Worm (Caenorhabditis elegans) whole organism, L4 larva: ENCODE results near the gene Y76B12C.8.

Experiments used
- Y5F2A.4 ChIP-seq: fragments of 200-800 bp; sonication (Bioruptor generic); optimal IDR thresholded peaks from 2 replicates; lab custom pipeline; 2018; ENCODE audit warnings: mild to moderate bottlenecking, missing genetic modification characterization, missing compliant biosample characterization
- Y75B8A.6 ChIP-seq: fragments of 200-800 bp; sonication (Bioruptor generic); IDR thresholded peaks from 2 replicates; pipeline ENCODE4 v1.3.6; 2022; ENCODE audit warnings: missing genetic modification reagents, missing genetic modification characterization, missing compliant biosample characterization
- aha-1 ChIP-seq: fragments of 150-350 bp; peaks from one replicate; lab custom pipeline; 2014; ENCODE audit warnings: missing biosample characterization, missing genetic modification characterization
- ceh-32 ChIP-seq: sonication (generic microtip); optimal IDR thresholded peaks from 2 replicates; lab custom pipeline; 2016; ENCODE audit warnings: mild to moderate bottlenecking, missing genetic modification characterization, missing compliant biosample characterization; ENCODE audit not compliant: poor library complexity
- ceh-62 ChIP-seq: sonication (generic microtip); optimal IDR thresholded peaks from 2 replicates; lab custom pipeline; 2017; ENCODE audit warnings: missing biosample characterization, missing genetic modification characterization
- ces-1 ChIP-seq: fragments of 150-350 bp; sonication (generic microtip); optimal IDR thresholded peaks from 4 replicates; lab custom pipeline; 2014; ENCODE audit warnings: missing biosample characterization, missing genetic modification reagents, missing genetic modification characterization
- daf-16 ChIP-seq, 3 experiments: sonication (generic microtip); optimal IDR thresholded peaks; 2 replicates each; lab custom pipeline; 2016 to 2017; ENCODE audit warnings: missing genetic modification characterization in 3 of 3, missing genetic modification reagents in 3 of 3, mild to moderate bottlenecking in 2 of 3, missing compliant biosample characterization in 2 of 3, missing biosample characterization in 1 of 3, moderate library complexity in 1 of 3
- dmd-8 ChIP-seq: fragments of 200-800 bp; sonication (Bioruptor generic); IDR thresholded peaks from 2 replicates; pipeline ENCODE4 v1.3.6; 2022; ENCODE audit warnings: missing genetic modification characterization, missing compliant biosample characterization
- dpl-1 ChIP-seq: fragments of 150-350 bp; optimal IDR thresholded peaks from 2 replicates; lab custom pipeline; 2014; ENCODE audit warnings: missing biosample characterization, missing genetic modification reagents, missing genetic modification characterization
- duxl-1 ChIP-seq: sonication (generic microtip); optimal IDR thresholded peaks from 2 replicates; lab custom pipeline; 2016; ENCODE audit warnings: mild to moderate bottlenecking, missing genetic modification characterization, moderate library complexity, missing compliant biosample characterization; ENCODE audit not compliant: poor library complexity
- dve-1 ChIP-seq: sonication (generic microtip); optimal IDR thresholded peaks from 2 replicates; lab custom pipeline; 2017; ENCODE audit warnings: antibody characterized with exemption, mild to moderate bottlenecking, missing genetic modification characterization, missing compliant biosample characterization; ENCODE audit not compliant: insufficient read depth
- fkh-10 ChIP-seq: fragments of 150-350 bp; optimal IDR thresholded peaks from 2 replicates; lab custom pipeline; 2014; ENCODE audit warnings: missing biosample characterization, missing genetic modification reagents, missing genetic modification characterization
- hlh-11 ChIP-seq: fragments of 200-800 bp; sonication (Bioruptor generic); optimal IDR thresholded peaks from 2 replicates; lab custom pipeline; 2018; ENCODE audit warnings: mild to moderate bottlenecking, missing genetic modification characterization, missing compliant biosample characterization
- hmg-1.1 ChIP-seq: fragments of 200-800 bp; sonication (Bioruptor generic); IDR thresholded peaks from 2 replicates; pipeline ENCODE4 v1.3.6; 2022; ENCODE audit warnings: missing genetic modification reagents, missing genetic modification characterization, missing compliant biosample characterization
- lin-13 ChIP-seq: fragments of 150-350 bp; optimal IDR thresholded peaks from 2 replicates; lab custom pipeline; 2014; ENCODE audit warnings: missing biosample characterization, missing genetic modification reagents, missing genetic modification characterization
- lin-38 ChIP-seq: fragments of 200-800 bp; sonication (Bioruptor generic); IDR thresholded peaks from 2 replicates; pipeline ENCODE4 v1.3.6; 2022; ENCODE audit warnings: missing genetic modification reagents, missing genetic modification characterization, missing compliant biosample characterization
- lir-3 ChIP-seq: sonication (generic microtip); optimal IDR thresholded peaks from 2 replicates; lab custom pipeline; 2016; ENCODE audit warnings: mild to moderate bottlenecking, missing genetic modification characterization, missing compliant biosample characterization
- lsy-2 ChIP-seq, 2 experiments: fragments of 150-350 bp in 1 of 2; sonication (generic microtip) in 1 of 2; optimal IDR thresholded peaks; 2 replicates each; lab custom pipeline; 2014 to 2017; ENCODE audit warnings: missing biosample characterization in 2 of 2, missing genetic modification characterization in 2 of 2
- mdl-1 ChIP-seq, 2 experiments: fragments of 150-350 bp in 1 of 2; sonication (generic microtip) in 1 of 2; optimal IDR thresholded peaks; 2 replicates each; lab custom pipeline; 2014 to 2017; ENCODE audit warnings: missing biosample characterization in 2 of 2, missing genetic modification characterization in 2 of 2
- mep-1 ChIP-seq: fragments of 150-350 bp; sonication (generic microtip); optimal IDR thresholded peaks from 3 replicates; lab custom pipeline; 2014; ENCODE audit warnings: missing biosample characterization, missing genetic modification characterization
- mes-2 ChIP-seq: sonication (generic microtip); optimal IDR thresholded peaks from 2 replicates; lab custom pipeline; 2016; ENCODE audit warnings: missing genotype, mild to moderate bottlenecking, missing genetic modification characterization, missing compliant biosample characterization; ENCODE audit not compliant: poor library complexity, severe bottlenecking
- nhr-102 ChIP-seq: sonication (generic microtip); optimal IDR thresholded peaks from 2 replicates; lab custom pipeline; 2016; ENCODE audit warnings: mild to moderate bottlenecking, missing genetic modification characterization, moderate library complexity, missing compliant biosample characterization
- nhr-111 ChIP-seq: fragments of 200-800 bp; sonication (Bioruptor generic); optimal IDR thresholded peaks from 2 replicates; lab custom pipeline; 2018; ENCODE audit warnings: mild to moderate bottlenecking, missing genetic modification characterization, missing compliant biosample characterization
- nhr-237 ChIP-seq: sonication (generic microtip); optimal IDR thresholded peaks from 2 replicates; lab custom pipeline; 2017; ENCODE audit warnings: missing biosample characterization, missing genetic modification characterization
- nhr-28 ChIP-seq: fragments of 150-350 bp; optimal IDR thresholded peaks from 2 replicates; lab custom pipeline; 2014; ENCODE audit warnings: missing biosample characterization, missing genetic modification characterization
- nhr-42 ChIP-seq: fragments of 200-800 bp; sonication (Bioruptor generic); IDR thresholded peaks from 2 replicates; pipeline ENCODE4 v1.3.6; 2022; ENCODE audit warnings: missing genetic modification characterization, missing compliant biosample characterization
- nhr-48 ChIP-seq: sonication (generic microtip); optimal IDR thresholded peaks from 2 replicates; lab custom pipeline; 2016; ENCODE audit warnings: mild to moderate bottlenecking, missing genetic modification characterization, missing compliant biosample characterization
- nhr-6 ChIP-seq: fragments of 150-350 bp; optimal IDR thresholded peaks from 2 replicates; lab custom pipeline; 2014; ENCODE audit warnings: missing biosample characterization, missing genetic modification characterization
- pha-4 ChIP-seq, 2 experiments: fragments of 150-350 bp in 1 of 2; fragments of 200-800 bp in 1 of 2; sonication (Bioruptor generic) in 1 of 2; IDR thresholded peaks in 1 of 2; optimal IDR thresholded peaks in 1 of 2; 2 replicates each; pipeline versions ENCODE4 v1.3.6 to Lab custom; 2014 to 2022; ENCODE audit warnings: missing genetic modification characterization in 2 of 2, missing genetic modification reagents in 2 of 2, missing biosample characterization in 1 of 2, missing compliant biosample characterization in 1 of 2
- set-16 ChIP-seq: fragments of 200-800 bp; sonication (Bioruptor generic); IDR thresholded peaks from 2 replicates; pipeline ENCODE4 v1.3.6; 2022; ENCODE audit warnings: missing genetic modification reagents, missing genetic modification characterization, missing compliant biosample characterization
- snpc-4 ChIP-seq: fragments of 150-350 bp; optimal IDR thresholded peaks from 2 replicates; lab custom pipeline; 2014; ENCODE audit warnings: missing biosample characterization, missing genetic modification characterization
- spr-1 ChIP-seq: sonication (generic microtip); optimal IDR thresholded peaks from 2 replicates; lab custom pipeline; 2016; ENCODE audit warnings: mild to moderate bottlenecking, missing genetic modification characterization, missing compliant biosample characterization
- unc-39 ChIP-seq: sonication (generic microtip); optimal IDR thresholded peaks from 2 replicates; lab custom pipeline; 2017; ENCODE audit warnings: missing biosample characterization, missing genetic modification characterization
- zfp-2 ChIP-seq: sonication (generic microtip); optimal IDR thresholded peaks from 2 replicates; lab custom pipeline; 2016; ENCODE audit warnings: mild to moderate bottlenecking, missing genetic modification characterization, missing compliant biosample characterization

The Y76B12C.8 gene

DNA sequence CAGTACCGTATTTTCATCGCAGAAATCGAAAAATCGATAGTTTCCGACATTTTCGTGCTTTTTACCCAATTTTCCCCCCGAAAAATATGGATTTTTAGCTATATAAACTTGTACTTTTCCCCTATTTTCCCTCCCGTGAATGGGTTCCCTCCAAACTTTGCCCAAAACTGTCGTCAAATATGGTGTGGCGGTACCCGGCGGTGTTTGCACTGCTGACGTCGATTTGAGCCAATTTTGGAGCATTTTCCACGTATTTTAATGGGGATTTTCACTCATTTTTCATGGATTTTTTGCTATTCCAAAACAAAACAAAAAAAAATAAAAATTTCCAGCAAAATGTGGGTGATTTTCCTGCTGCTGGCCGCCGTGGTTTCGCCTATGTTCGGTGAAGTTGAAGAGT lies 6.4 kb upstream of the Y76B12C.8 start, which contains the start of gene Y76B12C.3:
Gene Y76B12C.3 (plus strand): TSS at position 334 of the 400 bp plus-strand sequence.
- TF ChIP-seq Y75B8A.6 (GFP tag; lab: Robert Waterston, UW), result no peak
- TF ChIP-seq Y5F2A.4, result no peak
- peak in 1 of 2 experiments; percentile 22 for TF ChIP-seq lsy-2 (tag; optimal IDR thresholded peaks at IDR 0.05; lab: Kevin White, UChicago)
- peak; percentile 11 for TF ChIP-seq mes-2 (tag; lab: Kevin White, UChicago)
- no peak for TF ChIP-seq duxl-1 (tag; lab: Kevin White, UChicago)
- TF ChIP-seq ceh-32 (tag; lab: Kevin White, UChicago), result no peak
- TF ChIP-seq nhr-111 (GFP tag; lab: Kevin White, UChicago), result no peak
- no peak for TF ChIP-seq snpc-4 (tag; lab: Kevin White, UChicago)

DNA sequence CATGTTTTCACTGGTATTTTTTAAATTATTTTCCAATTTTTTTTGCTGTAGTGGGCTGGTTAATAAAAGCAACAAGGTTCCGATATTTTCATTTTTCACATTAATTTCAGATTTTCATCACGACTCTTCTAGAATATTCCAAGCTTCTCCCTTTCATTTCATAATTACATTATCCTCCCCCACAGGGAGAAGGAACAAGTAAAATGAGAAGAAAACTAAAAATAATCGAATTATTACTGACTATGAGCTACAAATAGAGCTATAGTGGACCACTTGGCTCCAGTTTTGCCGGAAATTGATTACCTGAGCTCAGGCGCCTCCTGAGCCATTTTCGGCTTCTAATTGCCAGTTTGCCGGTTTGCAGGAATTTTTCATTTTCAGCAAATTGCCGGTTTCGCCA lies 4.2 kb upstream of the Y76B12C.8 start:
- TF ChIP-seq aha-1 (tag; lab: Kevin White, UChicago) (peak; percentile 57), lsy-2 (tag; optimal IDR thresholded peaks at IDR 0.05; lab: Kevin White, UChicago) (no peak)

DNA sequence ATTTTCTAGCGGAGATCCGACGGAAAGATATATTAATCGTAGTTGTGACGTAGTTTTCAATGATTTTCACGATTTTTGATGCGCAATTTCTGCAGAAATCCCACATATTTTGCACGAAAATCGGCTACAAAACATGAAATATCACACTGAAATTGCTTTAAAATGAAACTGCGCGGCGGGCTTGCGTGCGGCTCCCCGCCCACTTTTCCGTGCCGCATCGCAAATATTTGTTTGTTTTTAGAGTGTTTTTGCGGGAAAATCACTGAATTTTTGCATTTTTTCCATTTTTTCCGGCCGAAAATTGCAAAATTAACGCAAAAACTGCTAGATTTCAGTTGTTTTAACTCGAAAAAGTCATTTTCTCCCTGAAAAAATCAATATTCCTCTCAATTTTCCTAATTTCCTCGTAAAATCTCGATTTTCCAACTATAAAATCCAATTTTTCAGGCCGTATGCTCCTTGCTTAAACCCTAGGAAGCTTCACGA lies 1.2 kb downstream of the Y76B12C.8 start, which contains the start of gene Y76B12C.6:
Gene Y76B12C.6 (plus strand): TSS at position 436 of the 486 bp plus-strand sequence.
- peak; percentile 9 for TF ChIP-seq nhr-28 (tag; lab: Kevin White, UChicago)
- no peak for TF ChIP-seq nhr-42 (GFP tag; lab: Robert Waterston, UW)
- no peak for TF ChIP-seq daf-16 (GFP tag; optimal IDR thresholded peaks at IDR 0.05; lab: Kevin White, UChicago)
- TF ChIP-seq daf-16 (tag; optimal IDR thresholded peaks at IDR 0.05; lab: Kevin White, UChicago), result peak; percentile 3
- no peak for TF ChIP-seq nhr-102 (tag; lab: Kevin White, UChicago)
- TF ChIP-seq fkh-10, result no peak
- TF ChIP-seq hlh-11 (tag; lab: Kevin White, UChicago), result no peak
- TF ChIP-seq lin-13 (GFP tag; lab: Kevin White, UChicago), result peak; percentile 10
- TF ChIP-seq mdl-1 (tag; optimal IDR thresholded peaks at IDR 0.05; lab: Kevin White, UChicago), result no peak
- TF ChIP-seq nhr-237 (tag; lab: Kevin White, UChicago), result no peak
- peak; percentile 20 for TF ChIP-seq dpl-1 (GFP tag; lab: Kevin White, UChicago)
- TF ChIP-seq set-16 (GFP tag; lab: Robert Waterston, UW), result no peak
- no peak for TF ChIP-seq dmd-8 (GFP tag; lab: Robert Waterston, UW)
- no peak for TF ChIP-seq ces-1 (GFP tag; lab: Kevin White, UChicago)
- TF ChIP-seq lir-3, result no peak
- TF ChIP-seq mes-2 (tag; lab: Kevin White, UChicago), result peak; percentile 69
- no peak for TF ChIP-seq nhr-6 (tag; lab: Kevin White, UChicago)
- peak; percentile 51 for TF ChIP-seq aha-1 (tag; lab: Kevin White, UChicago)
- TF ChIP-seq zfp-2 (tag; lab: Kevin White, UChicago), result no peak
- TF ChIP-seq dve-1 (tag; lab: Kevin White, UChicago), result peak; percentile 18
- no peak for TF ChIP-seq spr-1 (tag; lab: Kevin White, UChicago)
- TF ChIP-seq unc-39, result no peak
- no peak for TF ChIP-seq nhr-48 (tag; lab: Kevin White, UChicago)
- TF ChIP-seq Y5F2A.4, result no peak
- TF ChIP-seq pha-4 (GFP tag; IDR thresholded peaks at IDR 0.05; lab: Robert Waterston, UW), result no peak
- TF ChIP-seq pha-4 (tag; optimal IDR thresholded peaks at IDR 0.05; lab: Kevin White, UChicago), result no peak
- no peak for TF ChIP-seq hmg-1.1 (GFP tag; lab: Robert Waterston, UW)
- TF ChIP-seq mep-1, result peak; percentile 2
- no peak for TF ChIP-seq ceh-32 (tag; lab: Kevin White, UChicago)
- peak; percentile 59 for TF ChIP-seq lin-38 (GFP tag; lab: Robert Waterston, UW)
- peak in 1 of 2 experiments; percentile 1 for TF ChIP-seq lsy-2 (tag; optimal IDR thresholded peaks at IDR 0.05; lab: Kevin White, UChicago)
- TF ChIP-seq ceh-62, result no peak
